Worm (Caenorhabditis elegans) whole organism, late embryonic: ENCODE measurements around the gene K12H6.5.

ENCODE experiments used
- F13H6.1 ChIP-seq: sonication (generic microtip); optimal IDR thresholded peaks from 2 replicates; lab custom pipeline; 2016; ENCODE audit warnings: missing genetic modification characterization, missing compliant biosample characterization
- K09A11.1 ChIP-seq: sonication (generic microtip); optimal IDR thresholded peaks from 2 replicates; lab custom pipeline; 2017; ENCODE audit warnings: antibody characterized with exemption, mild to moderate bottlenecking, missing genetic modification characterization, missing compliant biosample characterization; ENCODE audit not compliant: insufficient read depth
- ceh-22 ChIP-seq: sonication (generic microtip); optimal IDR thresholded peaks from 2 replicates; lab custom pipeline; 2017; ENCODE audit warnings: missing biosample characterization, missing genetic modification characterization
- ceh-30 ChIP-seq: fragments of 150-350 bp; optimal IDR thresholded peaks from 2 replicates; lab custom pipeline; 2014; ENCODE audit warnings: missing biosample characterization, missing genetic modification characterization
- ceh-31 ChIP-seq: sonication (generic microtip); optimal IDR thresholded peaks from 2 replicates; lab custom pipeline; 2016; ENCODE audit warnings: missing genetic modification characterization, missing compliant biosample characterization
- elt-2 ChIP-seq: sonication (generic microtip); optimal IDR thresholded peaks from 2 replicates; lab custom pipeline; 2016; ENCODE audit warnings: missing genetic modification reagents, missing genetic modification characterization, missing compliant biosample characterization
- gmeb-2 ChIP-seq: sonication (generic microtip); optimal IDR thresholded peaks from 2 replicates; lab custom pipeline; 2016; ENCODE audit warnings: missing genetic modification characterization, inconsistent platforms, missing compliant biosample characterization
- lin-11 ChIP-seq: fragments of 200-800 bp; sonication (Bioruptor generic); optimal IDR thresholded peaks from 2 replicates; lab custom pipeline; 2018; ENCODE audit warnings: mild to moderate bottlenecking, missing genetic modification characterization, missing compliant biosample characterization
- nfya-1 ChIP-seq: sonication (generic microtip); optimal IDR thresholded peaks from 2 replicates; lab custom pipeline; 2017; ENCODE audit warnings: missing genetic modification characterization, mild to moderate bottlenecking, missing compliant biosample characterization, antibody characterized with exemption, moderate library complexity
- pha-4 ChIP-seq: fragments of 150-350 bp; optimal IDR thresholded peaks from 2 replicates; lab custom pipeline; 2018; ENCODE audit warnings: missing biosample characterization, missing genetic modification reagents, missing genetic modification characterization
- pros-1 ChIP-seq: fragments of 150-350 bp; optimal IDR thresholded peaks from 2 replicates; lab custom pipeline; 2014; ENCODE audit warnings: missing biosample characterization, missing genetic modification reagents, missing genetic modification characterization
- tbx-2 ChIP-seq: sonication (generic microtip); optimal IDR thresholded peaks from 2 replicates; lab custom pipeline; 2016; ENCODE audit warnings: missing genetic modification characterization, missing compliant biosample characterization

DNA sequence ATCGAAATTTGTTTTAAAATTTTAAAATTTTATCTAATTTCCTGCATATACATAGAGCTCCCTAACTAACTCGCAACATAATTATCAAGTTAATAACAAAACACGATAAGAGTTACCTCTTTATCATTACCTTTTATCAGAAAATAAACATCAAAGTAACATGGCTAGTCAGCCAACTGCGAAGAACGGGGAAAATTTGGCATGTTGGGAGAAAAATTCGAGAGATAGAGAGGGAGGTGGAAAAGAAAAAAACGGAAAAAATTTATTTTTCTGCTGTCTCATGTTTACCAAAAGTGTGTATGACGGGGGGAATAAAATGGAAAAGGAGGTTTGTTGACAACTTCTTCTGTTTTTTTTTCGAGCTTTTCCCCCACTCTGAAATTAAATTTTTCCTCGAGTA, 8.1 kb upstream of the K12H6.5 start:
- TF ChIP-seq pha-4 (tag; lab: Kevin White, UChicago) (no peak), elt-2 (tag; lab: Kevin White, UChicago) (peak; percentile 90), pros-1 (tag; lab: Kevin White, UChicago) (no peak), tbx-2 (tag; lab: Kevin White, UChicago) (no peak), K09A11.1 (tag; lab: Kevin White, UChicago) (no peak), nfya-1 (tag; lab: Kevin White, UChicago) (no peak), lin-11 (no peak), ceh-30 (tag; lab: Kevin White, UChicago) (no peak), ceh-31 (no peak), F13H6.1 (tag; lab: Kevin White, UChicago) (no peak), ceh-22 (no peak), gmeb-2 (tag; lab: Kevin White, UChicago) (no peak)
